Worm (Caenorhabditis elegans): ENCODE data around the gene acd-4.

The acd-4 gene

ce11 chrV:8618738-8619137 is 19.3 kb upstream of the acd-4 start, which contains the start of gene grd-5:
grd-5 (plus strand) TSS chrV:8619032.
- TF ChIP-seq mep-1 (tag; optimal IDR thresholded peaks at IDR 0.05) (no peak), snpc-4 (tag; optimal IDR thresholded peaks at IDR 0.05) (no peak), sem-2 (GFP tag; optimal IDR thresholded peaks at IDR 0.05) (no peak), pha-4 (tag; optimal IDR thresholded peaks at IDR 0.05) (no peak), nhr-2 (tag; optimal IDR thresholded peaks at IDR 0.05) (no peak), flh-1 (GFP tag; optimal IDR thresholded peaks at IDR 0.05) (no peak), mls-2 (tag; optimal IDR thresholded peaks at IDR 0.05) (no peak), sptf-1 (tag; optimal IDR thresholded peaks at IDR 0.05) (no peak), nhr-12 (tag; optimal IDR thresholded peaks at IDR 0.05) (no peak), nhr-76 (tag; optimal IDR thresholded peaks at IDR 0.05) (no peak), nhr-237 (tag; optimal IDR thresholded peaks at IDR 0.05) (no peak), cnd-1 (tag; optimal IDR thresholded peaks at IDR 0.05) (no peak), unc-39 (tag; optimal IDR thresholded peaks at IDR 0.05) (no peak), ces-1 (GFP tag; optimal IDR thresholded peaks at IDR 0.05) (no peak), drap-1 (GFP tag; optimal IDR thresholded peaks at IDR 0.05) (no peak), M03D4.4 (tag; optimal IDR thresholded peaks at IDR 0.05) (no peak), lin-32 (GFP tag; optimal IDR thresholded peaks at IDR 0.05) (no peak), elt-1 (tag; optimal IDR thresholded peaks at IDR 0.05; ENCODE audit: borderline replicate concordance, insufficient read depth) (no peak)

- no peak for TF ChIP-seq hlh-1 (tag; optimal IDR thresholded peaks at IDR 0.05)
- TF ChIP-seq nhr-28 (tag; optimal IDR thresholded peaks at IDR 0.05), result no peak
- no peak for TF ChIP-seq mep-1 (tag; optimal IDR thresholded peaks at IDR 0.05)
- TF ChIP-seq ceh-43 (GFP tag; optimal IDR thresholded peaks at IDR 0.05), result no peak
- no peak for TF ChIP-seq ceh-39 (tag; optimal IDR thresholded peaks at IDR 0.05)
- TF ChIP-seq nhr-2 (tag; optimal IDR thresholded peaks at IDR 0.05), result no peak
- TF ChIP-seq sptf-1 (tag; optimal IDR thresholded peaks at IDR 0.05), result no peak
- TF ChIP-seq unc-62 (GFP tag; optimal IDR thresholded peaks at IDR 0.05), result no peak
- no peak for TF ChIP-seq bed-3 (GFP tag; optimal IDR thresholded peaks at IDR 0.05)
- TF ChIP-seq cnd-1 (tag; optimal IDR thresholded peaks at IDR 0.05), result no peak
- no peak for TF ChIP-seq pha-4 (tag; optimal IDR thresholded peaks at IDR 0.05)
Measured at ce11 chrV:8621213-8621612, 16.8 kb upstream of the acd-4 start, which contains the start of gene idpc-2. idpc-2 (minus strand) TSS chrV:8621313.

- TF ChIP-seq ceh-43 (GFP tag; optimal IDR thresholded peaks at IDR 0.05) (no peak), nhr-76 (tag; optimal IDR thresholded peaks at IDR 0.05) (no peak), unc-62 (GFP tag; optimal IDR thresholded peaks at IDR 0.05) (no peak), ham-2 (GFP tag; optimal IDR thresholded peaks at IDR 0.05) (no peak), drap-1 (GFP tag; optimal IDR thresholded peaks at IDR 0.05) (no peak), lin-32 (GFP tag; optimal IDR thresholded peaks at IDR 0.05) (no peak), nhr-28 (tag; optimal IDR thresholded peaks at IDR 0.05) (no peak), unc-39 (tag; optimal IDR thresholded peaks at IDR 0.05) (no peak), nhr-12 (tag; optimal IDR thresholded peaks at IDR 0.05) (no peak), mep-1 (tag; optimal IDR thresholded peaks at IDR 0.05) (no peak), M03D4.4 (tag; optimal IDR thresholded peaks at IDR 0.05) (no peak), snpc-4 (tag; optimal IDR thresholded peaks at IDR 0.05) (no peak), cnd-1 (tag; optimal IDR thresholded peaks at IDR 0.05) (no peak), mab-5 (tag; optimal IDR thresholded peaks at IDR 0.05) (no peak), ces-1 (GFP tag; optimal IDR thresholded peaks at IDR 0.05) (no peak), nhr-2 (tag; optimal IDR thresholded peaks at IDR 0.05) (no peak), hlh-1 (tag; optimal IDR thresholded peaks at IDR 0.05) (no peak), lsy-2 (tag; optimal IDR thresholded peaks at IDR 0.05) (no peak), sptf-1 (tag; optimal IDR thresholded peaks at IDR 0.05) (no peak)
Measured at ce11 chrV:8622314-8622713, 15.7 kb upstream of the acd-4 start, which contains the start of gene F41E6.1. F41E6.1 (plus strand) TSS chrV:8622614.

- TF ChIP-seq ces-1 (GFP tag; optimal IDR thresholded peaks at IDR 0.05) (peak; percentile 41), pha-4 (tag; optimal IDR thresholded peaks at IDR 0.05) (no peak), hlh-1 (tag; optimal IDR thresholded peaks at IDR 0.05) (no peak)
Measured at ce11 chrV:8623754-8624153, 14.3 kb upstream of the acd-4 start, which contains the start of gene F41E6.17. F41E6.17 (plus strand) TSS chrV:8624101.

- TF ChIP-seq nhr-28 (tag; optimal IDR thresholded peaks at IDR 0.05), result no peak
- TF ChIP-seq zip-8 (tag; optimal IDR thresholded peaks at IDR 0.05), result no peak
- no peak for TF ChIP-seq unc-39 (tag; optimal IDR thresholded peaks at IDR 0.05)
Measured at ce11 chrV:8626406-8626805, 11.6 kb upstream of the acd-4 start.

- TF ChIP-seq nhr-76 (tag; optimal IDR thresholded peaks at IDR 0.05) (no peak), mls-2 (tag; optimal IDR thresholded peaks at IDR 0.05) (no peak), drap-1 (GFP tag; optimal IDR thresholded peaks at IDR 0.05) (no peak), nhr-237 (tag; optimal IDR thresholded peaks at IDR 0.05) (no peak), lsy-2 (tag; optimal IDR thresholded peaks at IDR 0.05) (no peak), sem-2 (GFP tag; optimal IDR thresholded peaks at IDR 0.05) (no peak), mep-1 (tag; optimal IDR thresholded peaks at IDR 0.05) (no peak), unc-62 (GFP tag; optimal IDR thresholded peaks at IDR 0.05) (no peak), nhr-12 (tag; optimal IDR thresholded peaks at IDR 0.05) (no peak), lin-32 (GFP tag; optimal IDR thresholded peaks at IDR 0.05) (no peak), nhr-28 (tag; optimal IDR thresholded peaks at IDR 0.05) (no peak), ceh-43 (GFP tag; optimal IDR thresholded peaks at IDR 0.05) (no peak), hlh-1 (tag; optimal IDR thresholded peaks at IDR 0.05) (no peak)
Measured at ce11 chrV:8627580-8627979, 10.4 kb upstream of the acd-4 start.
